Fruit fly (Drosophila melanogaster): ENCODE measurements around the gene tgo.

DNA sequence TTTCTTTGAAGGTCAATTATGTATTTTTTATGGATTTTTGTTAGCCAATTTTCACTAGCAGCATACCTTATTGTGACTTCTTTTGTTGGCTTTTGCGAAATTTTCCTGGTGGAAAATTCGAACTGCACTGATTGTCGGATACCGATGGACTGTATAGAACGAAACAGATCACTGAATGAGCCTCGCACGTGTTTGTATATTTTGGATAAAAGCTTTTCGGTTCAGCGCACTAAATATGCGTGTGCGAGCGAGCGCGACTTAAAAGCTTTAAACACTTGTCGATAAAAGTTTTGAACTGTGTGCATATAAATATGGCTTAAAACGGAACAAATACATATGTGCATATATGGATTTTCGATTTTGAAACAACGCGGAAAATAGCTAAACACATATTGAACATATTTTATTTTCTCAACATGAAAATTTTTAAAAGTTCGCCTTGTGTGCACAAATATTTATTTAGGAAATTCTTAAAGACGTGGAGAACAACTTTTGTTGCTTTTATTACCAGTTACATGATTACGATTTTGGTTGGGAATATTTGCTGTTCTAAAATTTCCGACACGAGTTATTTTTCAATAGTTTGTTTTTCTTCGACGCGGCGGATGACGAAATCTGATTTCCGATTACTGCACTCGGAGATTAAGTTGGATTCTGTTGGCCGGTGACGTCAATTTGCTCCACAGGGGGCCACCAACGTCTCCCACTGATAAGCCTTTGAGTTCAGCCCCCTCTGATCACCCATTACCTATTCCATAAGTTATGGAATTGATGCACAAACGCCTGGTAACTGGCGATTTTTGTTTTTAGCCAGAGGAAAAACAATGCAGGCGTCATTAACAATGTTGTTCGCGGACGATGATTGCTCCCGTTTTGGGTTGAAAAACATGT lies 29.5 kb upstream of the tgo start:
- no peak for TF ChIP-seq CTCF (optimal IDR thresholded peaks at IDR 0.05)
- no peak for TF ChIP-seq CG8478 (optimal IDR thresholded peaks at IDR 0.05)

Measured in S2 (cell line).